Fruit fly (Drosophila melanogaster): ENCODE results near the gene CG12111.
A peak's percentile ranks its signal among the peaks of the same experiment; 100 is the strongest.

Gene CG12111

DNA sequence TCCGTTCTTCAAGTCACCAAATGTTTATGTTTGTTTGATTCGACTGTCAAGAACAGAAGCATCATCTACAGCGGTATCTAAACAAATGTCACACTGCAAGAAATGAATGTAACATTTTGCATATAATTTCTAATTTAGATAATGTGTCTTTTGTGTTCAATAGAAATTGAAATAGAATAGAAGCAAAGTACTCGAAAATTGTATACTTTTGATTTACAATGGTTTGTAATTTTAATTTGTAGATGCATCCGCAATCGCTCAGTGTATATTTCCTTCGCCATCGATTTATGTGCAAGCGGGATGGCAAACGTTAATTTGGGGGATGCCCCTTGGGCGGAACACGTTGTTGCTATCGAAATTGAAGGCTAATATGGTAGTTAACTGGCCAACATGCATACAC is 32.6 kb downstream of the CG12111 start:
- TF ChIP-seq CG30431 (GFP tag; optimal IDR thresholded peaks at IDR 0.05): no peak
- no peak for TF ChIP-seq zfh2 (GFP tag; optimal IDR thresholded peaks at IDR 0.05)
- TF ChIP-seq sens (GFP tag): peak; percentile 89
- TF ChIP-seq ind (GFP tag; optimal IDR thresholded peaks at IDR 0.05): peak; percentile 58
- TF ChIP-seq sisA (GFP tag; IDR thresholded peaks at IDR 0.05): peak; percentile 66
- no peak for TF ChIP-seq h (optimal IDR thresholded peaks at IDR 0.05)
- peak; percentile 26; the same call in 1 of the 2 replicates for TF ChIP-seq CG4404 (GFP tag; IDR thresholded peaks at IDR 0.05)
- peak; percentile 26 for TF ChIP-seq HHEX (GFP tag; optimal IDR thresholded peaks at IDR 0.05)
- peak; percentile 1 for TF ChIP-seq fd64A (GFP tag; optimal IDR thresholded peaks at IDR 0.05)
- peak; percentile 45; the same call in 1 of the 2 replicates for TF ChIP-seq CG11247 (GFP tag; IDR thresholded peaks at IDR 0.05)
- no peak for TF ChIP-seq ac (GFP tag; optimal IDR thresholded peaks at IDR 0.05)
- TF ChIP-seq CHES-1-like (GFP tag; optimal IDR thresholded peaks at IDR 0.05): no peak
- TF ChIP-seq CG18476 (GFP tag; optimal IDR thresholded peaks at IDR 0.05): peak; percentile 30
- TF ChIP-seq Chrac-16 (GFP tag; optimal IDR thresholded peaks at IDR 0.05): peak; percentile 41
- TF ChIP-seq Adf1 (GFP tag; IDR thresholded peaks at IDR 0.05): no peak
- peak; percentile 32 for TF ChIP-seq Nf-YB (GFP tag; optimal IDR thresholded peaks at IDR 0.05)
- peak; percentile 42; the same call in 1 of the 2 replicates for TF ChIP-seq CG14014 (GFP tag; IDR thresholded peaks at IDR 0.05)
- TF ChIP-seq CG12942 (GFP tag; optimal IDR thresholded peaks at IDR 0.05): peak; percentile 17
- TF ChIP-seq NC2β (GFP tag; optimal IDR thresholded peaks at IDR 0.05): peak; percentile 43
- TF ChIP-seq CG11093 (GFP tag; IDR thresholded peaks at IDR 0.05): peak; percentile 47; the same call in 1 of the 3 replicates
- TF ChIP-seq CG4282 (GFP tag; optimal IDR thresholded peaks at IDR 0.05): no peak
- peak; percentile 54 for TF ChIP-seq Hmr (GFP tag; optimal IDR thresholded peaks at IDR 0.05)
- TF ChIP-seq gsb (GFP tag; IDR thresholded peaks at IDR 0.05): no peak
- no peak for TF ChIP-seq CG3065 (GFP tag; optimal IDR thresholded peaks at IDR 0.05)
- TF ChIP-seq GATAe (GFP tag; conservative IDR thresholded peaks at IDR 0.05): no peak
- peak; percentile 20 for TF ChIP-seq CG11398 (GFP tag; optimal IDR thresholded peaks at IDR 0.05)
- 0 out of 2 replicates have a peak, but pooled peaks have one; percentile 12 for TF ChIP-seq esg (GFP tag; conservative IDR thresholded peaks at IDR 0.05)
- TF ChIP-seq grau (tag; optimal IDR thresholded peaks at IDR 0.05): peak; percentile 67
- TF ChIP-seq insv (GFP tag; optimal IDR thresholded peaks at IDR 0.05): no peak
- no peak for TF ChIP-seq Lpt (GFP tag; optimal IDR thresholded peaks at IDR 0.05)
- TF ChIP-seq tx (GFP tag; optimal IDR thresholded peaks at IDR 0.05): no peak
- TF ChIP-seq CG16813 (GFP tag; IDR thresholded peaks at IDR 0.05; ENCODE audit: partially characterized antibody): no peak
- TF ChIP-seq CG8478 (optimal IDR thresholded peaks at IDR 0.05): no peak
- no peak for TF ChIP-seq CG11560 (tag; IDR thresholded peaks at IDR 0.05)
- no peak for TF ChIP-seq chinmo (GFP tag; IDR thresholded peaks at IDR 0.05; ENCODE audit: partially characterized antibody)
- TF ChIP-seq CG5180 (GFP tag; optimal IDR thresholded peaks at IDR 0.05): peak; percentile 10
- no peak for TF ChIP-seq dm (GFP tag; optimal IDR thresholded peaks at IDR 0.05)
- TF ChIP-seq CoRest (tag; optimal IDR thresholded peaks at IDR 0.05): peak; percentile 63
- TF ChIP-seq twi (tag; optimal IDR thresholded peaks at IDR 0.05): peak; percentile 27
- no peak for TF ChIP-seq p53 (GFP tag; optimal IDR thresholded peaks at IDR 0.05)
- no peak for TF ChIP-seq Scr (GFP tag; IDR thresholded peaks at IDR 0.05; ENCODE audit: partially characterized antibody)
- peak; percentile 61 for TF ChIP-seq CG17385 (GFP tag; optimal IDR thresholded peaks at IDR 0.05)
- TF ChIP-seq MESR4 (GFP tag; optimal IDR thresholded peaks at IDR 0.05): no peak
- no peak for TF ChIP-seq CG1647 (GFP tag; optimal IDR thresholded peaks at IDR 0.05)
- peak; percentile 78 for TF ChIP-seq ci (GFP tag; IDR thresholded peaks at IDR 0.05)
- TF ChIP-seq crol (GFP tag; IDR thresholded peaks at IDR 0.05): no peak
- no peak for TF ChIP-seq Bdp1 (GFP tag; optimal IDR thresholded peaks at IDR 0.05)
- no peak for TF ChIP-seq shn (GFP tag; optimal IDR thresholded peaks at IDR 0.05)
- TF ChIP-seq C15 (GFP tag; IDR thresholded peaks at IDR 0.05): no peak
- TF ChIP-seq Neu2 (GFP tag; optimal IDR thresholded peaks at IDR 0.05; ENCODE audit: borderline replicate concordance): no peak
- TF ChIP-seq CG11085 (GFP tag; IDR thresholded peaks at IDR 0.05): no peak
- peak; percentile 15 for TF ChIP-seq Dad (GFP tag; optimal IDR thresholded peaks at IDR 0.05)
- peak; percentile 38 for TF ChIP-seq bcd (GFP tag; optimal IDR thresholded peaks at IDR 0.05)

All from whole organism, embryonic.